Fruit fly (Drosophila melanogaster): ENCODE measurements around the gene N.

Gene N

dm6 chrX:3143235-3144030 lies 8.8 kb downstream of the N start:
- TF ChIP-seq tj (GFP tag; optimal IDR thresholded peaks at IDR 0.05) (no peak), toe (GFP tag; optimal IDR thresholded peaks at IDR 0.05) (no peak), CG1620 (GFP tag; optimal IDR thresholded peaks at IDR 0.05) (no peak), cic (GFP tag; optimal IDR thresholded peaks at IDR 0.05) (no peak), bab1 (GFP tag; optimal IDR thresholded peaks at IDR 0.05) (no peak), Crg-1 (GFP tag; optimal IDR thresholded peaks at IDR 0.05) (no peak), cnc (optimal IDR thresholded peaks at IDR 0.05) (no peak), kay (GFP tag; ENCODE audit: borderline replicate concordance) (no peak), CG7045 (GFP tag; optimal IDR thresholded peaks at IDR 0.05) (no peak), CG14711 (tag; optimal IDR thresholded peaks at IDR 0.05) (no peak), ovo (GFP tag; optimal IDR thresholded peaks at IDR 0.05) (no peak), CG12768 (GFP tag; optimal IDR thresholded peaks at IDR 0.05) (no peak), Mnt (GFP tag; optimal IDR thresholded peaks at IDR 0.05) (no peak), pad (GFP tag; optimal IDR thresholded peaks at IDR 0.05) (no peak), Hr96 (GFP tag; optimal IDR thresholded peaks at IDR 0.05) (no peak), CG11617 (GFP tag; optimal IDR thresholded peaks at IDR 0.05) (no peak), CG33017 (tag; optimal IDR thresholded peaks at IDR 0.05) (no peak)

dm6 chrX:3146995-3147394 lies 12.3 kb downstream of the N start:
- TF ChIP-seq bab1 (GFP tag; optimal IDR thresholded peaks at IDR 0.05) (peak; percentile 24), CG5204 (GFP tag; optimal IDR thresholded peaks at IDR 0.05) (no peak), CG1620 (GFP tag; optimal IDR thresholded peaks at IDR 0.05) (no peak), CG14711 (tag; optimal IDR thresholded peaks at IDR 0.05) (peak; percentile 15), toe (GFP tag; optimal IDR thresholded peaks at IDR 0.05) (no peak)

DNA sequence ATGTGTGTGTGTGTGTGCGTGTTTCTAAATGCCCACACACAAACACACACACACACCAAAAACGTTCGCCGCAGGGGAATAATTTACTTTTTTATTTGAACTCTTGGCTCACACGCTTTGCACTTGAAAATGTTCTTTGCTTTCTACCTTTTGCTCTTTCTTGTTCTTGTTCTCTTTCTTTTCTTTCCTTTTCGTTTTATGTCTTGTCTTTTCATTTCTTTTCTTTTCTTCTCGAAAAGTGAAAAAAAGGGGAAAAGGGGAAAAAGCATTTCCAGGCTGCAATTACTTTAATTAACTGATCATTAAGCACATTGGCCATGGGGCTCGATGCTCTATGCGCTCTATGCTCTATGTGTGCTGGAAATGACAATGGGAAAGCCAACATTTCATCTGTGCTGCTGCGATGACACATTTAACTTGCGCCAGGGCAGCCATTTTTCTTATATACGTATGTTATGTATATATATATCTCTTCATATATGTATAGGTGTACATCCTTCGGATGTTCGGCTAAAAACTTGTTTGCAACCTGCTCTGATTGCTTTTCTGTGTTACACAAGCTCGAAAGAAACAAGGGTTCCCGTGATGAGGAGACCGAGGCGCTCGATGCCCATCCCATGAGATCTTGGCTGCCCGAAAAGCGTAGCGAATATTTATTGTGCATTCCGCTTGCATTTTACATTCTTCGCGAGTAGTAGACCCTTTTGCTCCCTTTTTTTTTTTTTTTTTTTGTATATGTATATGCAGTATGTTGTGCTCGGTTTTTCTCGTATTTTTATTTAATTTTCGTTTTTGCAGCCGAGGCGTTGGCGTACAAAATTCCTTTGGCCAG lies 16.2 kb downstream of the N start:
- no peak for TF ChIP-seq pad (GFP tag; optimal IDR thresholded peaks at IDR 0.05)

- no peak for TF ChIP-seq CG12768 (GFP tag; optimal IDR thresholded peaks at IDR 0.05)
- TF ChIP-seq Crg-1 (GFP tag; optimal IDR thresholded peaks at IDR 0.05) = no peak
- TF ChIP-seq bab1 (GFP tag; optimal IDR thresholded peaks at IDR 0.05) = no peak
- no peak for TF ChIP-seq cic (GFP tag; optimal IDR thresholded peaks at IDR 0.05)
- TF ChIP-seq toe (GFP tag; optimal IDR thresholded peaks at IDR 0.05) = no peak
- no peak for TF ChIP-seq CG33017 (tag; optimal IDR thresholded peaks at IDR 0.05)
- no peak for TF ChIP-seq Mnt (GFP tag; optimal IDR thresholded peaks at IDR 0.05)
- TF ChIP-seq Hr96 (GFP tag; optimal IDR thresholded peaks at IDR 0.05) = no peak
- TF ChIP-seq tj (GFP tag; optimal IDR thresholded peaks at IDR 0.05) = no peak
- no peak for TF ChIP-seq Clk (GFP tag; optimal IDR thresholded peaks at IDR 0.05)
- no peak for TF ChIP-seq pad (GFP tag; optimal IDR thresholded peaks at IDR 0.05)
- TF ChIP-seq CG14711 (tag; optimal IDR thresholded peaks at IDR 0.05) = no peak
- no peak for TF ChIP-seq ovo (GFP tag; optimal IDR thresholded peaks at IDR 0.05)
- TF ChIP-seq kay (GFP tag; ENCODE audit: borderline replicate concordance) = no peak
These were observed 16.8 kb downstream of the N start for dm6 chrX:3151487-3151818.

DNA sequence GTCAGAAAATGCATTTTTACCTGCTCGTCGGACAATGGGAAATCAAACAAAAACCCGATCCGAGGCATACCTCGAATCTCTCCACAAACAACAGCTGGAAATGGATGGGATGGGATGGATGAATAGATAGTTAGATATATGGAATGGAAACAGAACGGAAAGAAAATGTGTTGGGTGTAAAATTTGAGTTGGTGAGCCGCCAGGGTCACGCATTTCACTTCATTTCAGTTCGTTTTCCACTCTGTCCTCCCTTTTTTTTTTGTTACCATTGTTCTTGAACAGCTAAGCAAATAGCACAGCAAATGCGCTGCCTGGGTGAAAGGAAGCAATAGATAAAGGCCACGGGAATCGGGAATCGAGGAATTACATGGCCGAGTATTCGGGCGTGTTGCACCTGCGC lies 17.6 kb downstream of the N start:
- no peak for TF ChIP-seq Clk (GFP tag; optimal IDR thresholded peaks at IDR 0.05)

dm6 chrX:3157048-3157703 lies 22.5 kb downstream of the N start:
- TF ChIP-seq Mnt (GFP tag; optimal IDR thresholded peaks at IDR 0.05) = no peak
- TF ChIP-seq CG12768 (GFP tag; optimal IDR thresholded peaks at IDR 0.05) = no peak
- no peak for TF ChIP-seq CG33017 (tag; optimal IDR thresholded peaks at IDR 0.05)
- TF ChIP-seq kay (GFP tag; ENCODE audit: borderline replicate concordance) = no peak
- TF ChIP-seq Crg-1 (GFP tag; optimal IDR thresholded peaks at IDR 0.05) = no peak
- peak; percentile 44 for TF ChIP-seq tj (GFP tag; optimal IDR thresholded peaks at IDR 0.05)
- TF ChIP-seq bab1 (GFP tag; optimal IDR thresholded peaks at IDR 0.05) = no peak

- TF ChIP-seq CG7101 (tag; optimal IDR thresholded peaks at IDR 0.05) = no peak
- no peak for TF ChIP-seq toe (GFP tag; optimal IDR thresholded peaks at IDR 0.05)
- TF ChIP-seq Hr96 (GFP tag; optimal IDR thresholded peaks at IDR 0.05) = no peak
- TF ChIP-seq Clk (GFP tag; optimal IDR thresholded peaks at IDR 0.05) = no peak
- no peak for TF ChIP-seq kay (GFP tag; ENCODE audit: borderline replicate concordance)
- no peak for TF ChIP-seq cnc (optimal IDR thresholded peaks at IDR 0.05)
- no peak for TF ChIP-seq cic (GFP tag; optimal IDR thresholded peaks at IDR 0.05)
- TF ChIP-seq CG1620 (GFP tag; optimal IDR thresholded peaks at IDR 0.05) = no peak
- no peak for TF ChIP-seq CG33017 (tag; optimal IDR thresholded peaks at IDR 0.05)
- TF ChIP-seq tj (GFP tag; optimal IDR thresholded peaks at IDR 0.05) = no peak
- TF ChIP-seq bab1 (GFP tag; optimal IDR thresholded peaks at IDR 0.05) = no peak
- no peak for TF ChIP-seq CG11617 (GFP tag; optimal IDR thresholded peaks at IDR 0.05)
- no peak for TF ChIP-seq CG12768 (GFP tag; optimal IDR thresholded peaks at IDR 0.05)
These were observed 23.9 kb downstream of the N start for dm6 chrX:3158620-3159019.
